Worm (Caenorhabditis elegans) whole organism, L2 larva: ENCODE results near the gene C29F4.3.

ENCODE experiments used
- F13H6.1 ChIP-seq: sonication (generic microtip); optimal IDR thresholded peaks from 2 replicates; lab custom pipeline; 2016; ENCODE audit warnings: missing genetic modification characterization, missing compliant biosample characterization
- R02D3.7 ChIP-seq: fragments of 150-350 bp; optimal IDR thresholded peaks from 2 replicates; lab custom pipeline; 2014; ENCODE audit warnings: missing biosample characterization, missing genetic modification characterization
- ZK546.5 ChIP-seq: sonication (generic microtip); optimal IDR thresholded peaks from 2 replicates; lab custom pipeline; 2017; ENCODE audit warnings: missing biosample characterization, missing genetic modification characterization
- alr-1 ChIP-seq: fragments of 150-350 bp; optimal IDR thresholded peaks from 2 replicates; lab custom pipeline; 2014; ENCODE audit warnings: missing biosample characterization, missing genetic modification characterization
- aly-2 ChIP-seq: fragments of 150-350 bp; optimal IDR thresholded peaks from 2 replicates; lab custom pipeline; 2014; ENCODE audit warnings: missing biosample characterization, missing genetic modification characterization
- ama-1 ChIP-seq: fragments of 150-350 bp; optimal IDR thresholded peaks from 2 replicates; lab custom pipeline; 2018; ENCODE audit warnings: inconsistent platforms
- blmp-1 ChIP-seq: sonication (generic microtip); optimal IDR thresholded peaks from 2 replicates; lab custom pipeline; 2017; ENCODE audit warnings: missing genetic modification characterization, mild to moderate bottlenecking, missing compliant biosample characterization, antibody characterized with exemption, moderate library complexity; ENCODE audit not compliant: insufficient read depth
- ceh-82 ChIP-seq: fragments of 150-350 bp; optimal IDR thresholded peaks from 2 replicates; lab custom pipeline; 2014; ENCODE audit warnings: missing biosample characterization, missing genetic modification characterization
- crh-2 ChIP-seq: sonication (generic microtip); optimal IDR thresholded peaks from 2 replicates; lab custom pipeline; 2017; ENCODE audit warnings: missing biosample characterization, missing genetic modification characterization
- dmd-4 ChIP-seq: sonication (generic microtip); optimal IDR thresholded peaks from 2 replicates; lab custom pipeline; 2017; ENCODE audit warnings: missing biosample characterization, missing genetic modification characterization
- egl-27 ChIP-seq: sonication (generic microtip); optimal IDR thresholded peaks from 3 replicates; lab custom pipeline; 2017; ENCODE audit warnings: missing biosample characterization, missing genetic modification reagents, missing genetic modification characterization
- fos-1 ChIP-seq: fragments of 150-350 bp; optimal IDR thresholded peaks from 2 replicates; lab custom pipeline; 2014; ENCODE audit warnings: missing biosample characterization, missing genetic modification characterization
- gmeb-1 ChIP-seq: fragments of 150-350 bp; optimal IDR thresholded peaks from 2 replicates; lab custom pipeline; 2014; ENCODE audit warnings: missing biosample characterization, missing genetic modification characterization
- lin-11 ChIP-seq: fragments of 150-350 bp; sonication (generic microtip); optimal IDR thresholded peaks from 2 replicates; lab custom pipeline; 2014; ENCODE audit warnings: missing biosample characterization, missing genetic modification characterization, inconsistent platforms, mixed read lengths
- lin-13 ChIP-seq: fragments of 150-350 bp; optimal IDR thresholded peaks from 2 replicates; lab custom pipeline; 2014; ENCODE audit warnings: missing biosample characterization, missing genetic modification reagents, missing genetic modification characterization
- lin-39 ChIP-seq: fragments of 150-350 bp; optimal IDR thresholded peaks from 2 replicates; lab custom pipeline; 2014; ENCODE audit warnings: missing biosample characterization, missing genetic modification reagents, missing genetic modification characterization
- lsy-2 ChIP-seq, 2 experiments: fragments of 150-350 bp in 1 of 2; sonication (generic microtip) in 1 of 2; optimal IDR thresholded peaks; 2 replicates each; lab custom pipeline; 2014 to 2017; ENCODE audit warnings: missing biosample characterization in 2 of 2, missing genetic modification characterization in 2 of 2
- mab-5 ChIP-seq: fragments of 150-350 bp; optimal IDR thresholded peaks from 2 replicates; lab custom pipeline; 2014; ENCODE audit warnings: missing biosample characterization, missing genetic modification characterization
- mbf-1 ChIP-seq: sonication (generic microtip); optimal IDR thresholded peaks from 2 replicates; lab custom pipeline; 2017; ENCODE audit warnings: missing biosample characterization, missing genetic modification characterization
- mdl-1 ChIP-seq, 2 experiments: fragments of 150-350 bp in 1 of 2; sonication (generic microtip) in 1 of 2; optimal IDR thresholded peaks; 2 replicates each; lab custom pipeline; 2017; ENCODE audit warnings: missing biosample characterization in 2 of 2, missing genetic modification characterization in 2 of 2
- nhr-10 ChIP-seq: sonication (generic microtip); optimal IDR thresholded peaks from 2 replicates; lab custom pipeline; 2017; ENCODE audit warnings: missing biosample characterization, missing genetic modification characterization
- nhr-11 ChIP-seq: fragments of 150-350 bp; optimal IDR thresholded peaks from 2 replicates; lab custom pipeline; 2014; ENCODE audit warnings: missing biosample characterization, missing genetic modification characterization
- nhr-12 ChIP-seq: fragments of 150-350 bp; optimal IDR thresholded peaks from 2 replicates; lab custom pipeline; 2014; ENCODE audit warnings: missing biosample characterization, missing genetic modification characterization
- nhr-129 ChIP-seq: fragments of 150-350 bp; optimal IDR thresholded peaks from 2 replicates; lab custom pipeline; 2014; ENCODE audit warnings: missing biosample characterization, missing genetic modification characterization
- nhr-21 ChIP-seq: fragments of 150-350 bp; optimal IDR thresholded peaks from 2 replicates; lab custom pipeline; 2014; ENCODE audit warnings: missing biosample characterization, missing genetic modification characterization
- nhr-23 ChIP-seq: fragments of 150-350 bp; optimal IDR thresholded peaks from 2 replicates; lab custom pipeline; 2014; ENCODE audit warnings: missing biosample characterization, missing genetic modification reagents, missing genetic modification characterization
- nhr-237 ChIP-seq: fragments of 150-350 bp; optimal IDR thresholded peaks from 2 replicates; lab custom pipeline; 2014; ENCODE audit warnings: missing biosample characterization, missing genetic modification characterization
- nhr-25 ChIP-seq: fragments of 150-350 bp; sonication (generic microtip); optimal IDR thresholded peaks from 3 replicates; lab custom pipeline; 2014; ENCODE audit warnings: missing biosample characterization, missing genetic modification characterization
- peb-1 ChIP-seq: fragments of 150-350 bp; optimal IDR thresholded peaks from 2 replicates; lab custom pipeline; 2014; ENCODE audit warnings: missing biosample characterization, missing genetic modification characterization
- skn-1 ChIP-seq: sonication (generic microtip); optimal IDR thresholded peaks from 2 replicates; lab custom pipeline; 2017; ENCODE audit warnings: missing biosample characterization, missing genetic modification characterization
- sma-3 ChIP-seq: sonication (generic microtip); optimal IDR thresholded peaks from 2 replicates; lab custom pipeline; 2016; ENCODE audit warnings: missing genetic modification reagents, missing genetic modification characterization, missing compliant biosample characterization
- snpc-4 ChIP-seq: fragments of 150-350 bp; optimal IDR thresholded peaks from 2 replicates; lab custom pipeline; 2014; ENCODE audit warnings: missing biosample characterization, missing genetic modification characterization
- unc-55 ChIP-seq: fragments of 150-350 bp; sonication (generic microtip); optimal IDR thresholded peaks from 3 replicates; lab custom pipeline; 2014; ENCODE audit warnings: missing biosample characterization, missing genetic modification reagents, missing genetic modification characterization
- unc-62 ChIP-seq: fragments of 150-350 bp; optimal IDR thresholded peaks from 2 replicates; lab custom pipeline; 2014; ENCODE audit warnings: missing biosample characterization, missing genetic modification reagents, missing genetic modification characterization
- zag-1 ChIP-seq: fragments of 150-350 bp; optimal IDR thresholded peaks from 2 replicates; lab custom pipeline; 2014; ENCODE audit warnings: missing biosample characterization, missing genetic modification characterization
- ztf-1 ChIP-seq: fragments of 200-800 bp; sonication (Bioruptor generic); conservative IDR thresholded peaks from 2 replicates; pipeline ENCODE4 v1.3.6; 2022; ENCODE audit warnings: missing genetic modification characterization, missing compliant biosample characterization
- ztf-11 ChIP-seq: sonication (generic microtip); optimal IDR thresholded peaks from 2 replicates; lab custom pipeline; 2017; ENCODE audit warnings: missing biosample characterization, missing genetic modification characterization
- ztf-4 ChIP-seq: fragments of 150-350 bp; optimal IDR thresholded peaks from 2 replicates; lab custom pipeline; 2014; ENCODE audit warnings: missing biosample characterization, missing genetic modification characterization

Gene C29F4.3

ce11 chrIV:11231376-11231775 lies 7.6 kb upstream of the C29F4.3 start:
- no peak for TF ChIP-seq zag-1
- no peak for TF ChIP-seq nhr-23
- no peak for TF ChIP-seq nhr-21
- TF ChIP-seq mab-5 (tag; lab: Kevin White, UChicago), result no peak
- TF ChIP-seq skn-1 (tag; lab: Kevin White, UChicago), result no peak
- no peak for TF ChIP-seq nhr-12
- TF ChIP-seq F13H6.1 (tag; lab: Kevin White, UChicago), result no peak
- TF ChIP-seq lin-11, result no peak
- TF ChIP-seq mbf-1 (tag; lab: Kevin White, UChicago), result no peak
- no peak for TF ChIP-seq fos-1 (tag; lab: Kevin White, UChicago)
- TF ChIP-seq dmd-4 (tag; lab: Kevin White, UChicago), result no peak
- no peak for TF ChIP-seq nhr-237 (tag; lab: Kevin White, UChicago)
- TF ChIP-seq lin-39 (tag; lab: Kevin White, UChicago), result no peak
- no peak for TF ChIP-seq aly-2

- no peak for TF ChIP-seq aly-2
- TF ChIP-seq crh-2, result no peak
- no peak for TF ChIP-seq peb-1 (tag; lab: Kevin White, UChicago)
- TF ChIP-seq lin-11, result no peak
- TF ChIP-seq snpc-4 (tag; lab: Kevin White, UChicago), result no peak
Observed at ce11 chrIV:11230069-11230468, 6.3 kb upstream of the C29F4.3 start, which contains the start of gene best-7. Gene best-7 (minus strand): TSS chrIV:11230307.

ce11 chrIV:11229013-11229412 lies 5.2 kb upstream of the C29F4.3 start:
- TF ChIP-seq sma-3, result no peak
- TF ChIP-seq lin-13, result no peak

ce11 chrIV:11226545-11226944 lies 2.8 kb upstream of the C29F4.3 start:
- TF ChIP-seq lin-11 (no peak), sma-3 (no peak), ama-1 (no peak), ZK546.5 (no peak), nhr-25 (tag; lab: Kevin White, UChicago) (peak; percentile 53), alr-1 (tag; lab: Kevin White, UChicago) (no peak)

- TF ChIP-seq R02D3.7 (tag; lab: Kevin White, UChicago) (no peak), ztf-4 (no peak), blmp-1 (peak; percentile 22)
Observed at ce11 chrIV:11225206-11225605, 1.4 kb upstream of the C29F4.3 start, which contains the start of gene col-125. Gene col-125 (plus strand): TSS chrIV:11225506.

- TF ChIP-seq ZK546.5 (no peak), nhr-10 (no peak), nhr-129 (no peak), nhr-11 (tag; lab: Kevin White, UChicago) (no peak), ztf-1 (GFP tag; lab: Robert Waterston, UW) (no peak), egl-27 (tag; lab: Kevin White, UChicago) (no peak), lsy-2 (tag; optimal IDR thresholded peaks at IDR 0.05; lab: Kevin White, UChicago) (no peak), gmeb-1 (tag; lab: Kevin White, UChicago) (no peak), peb-1 (tag; lab: Kevin White, UChicago) (no peak), mbf-1 (tag; lab: Kevin White, UChicago) (no peak), crh-2 (no peak), unc-55 (GFP tag; lab: Kevin White, UChicago) (no peak), ztf-11 (tag; lab: Kevin White, UChicago) (no peak), nhr-23 (no peak), ceh-82 (tag; lab: Kevin White, UChicago) (no peak), unc-62 (GFP tag; lab: Kevin White, UChicago) (no peak), mdl-1 (tag; optimal IDR thresholded peaks at IDR 0.05; lab: Kevin White, UChicago) (no peak), nhr-25 (tag; lab: Kevin White, UChicago) (no peak)
Observed at ce11 chrIV:11218037-11218436, 5.7 kb downstream of the C29F4.3 start, which contains the start of gene zip-6. Gene zip-6 (minus strand): TSS chrIV:11218137.
